Worm (Caenorhabditis elegans) whole organism, L1 larva: Measurements from ENCODE around the gene K08F9.4.

ENCODE experiments used
- C04F5.9 ChIP-seq: sonication (generic microtip); optimal IDR thresholded peaks from 2 replicates; lab custom pipeline; 2016; ENCODE audit warnings: missing genetic modification characterization, missing compliant biosample characterization
- C34B4.2 ChIP-seq: sonication (generic microtip); optimal IDR thresholded peaks from 2 replicates; lab custom pipeline; 2017; ENCODE audit warnings: mild to moderate bottlenecking, missing genetic modification characterization, missing compliant biosample characterization
- Y116A8C.19 ChIP-seq: sonication (generic microtip); optimal IDR thresholded peaks from 2 replicates; lab custom pipeline; 2016; ENCODE audit warnings: missing compliant biosample characterization, missing genetic modification characterization, borderline replicate concordance
- aha-1 ChIP-seq: fragments of 150-350 bp; optimal IDR thresholded peaks from 2 replicates; lab custom pipeline; 2014; ENCODE audit warnings: missing biosample characterization, missing genetic modification characterization
- ama-1 ChIP-seq: fragments of 150-350 bp; optimal IDR thresholded peaks from 2 replicates; lab custom pipeline; 2014
- ceh-63 ChIP-seq: fragments of 200-800 bp; sonication (Bioruptor generic); optimal IDR thresholded peaks from 2 replicates; lab custom pipeline; 2018; ENCODE audit warnings: mild to moderate bottlenecking, missing genetic modification characterization, missing compliant biosample characterization
- ceh-88 ChIP-seq: fragments of 200-800 bp; sonication (Bioruptor generic); IDR thresholded peaks from 2 replicates; pipeline ENCODE4 v1.3.6; 2022; ENCODE audit warnings: missing genetic modification characterization, missing compliant biosample characterization
- dpl-1 ChIP-seq, 3 experiments: fragments of 150-350 bp in 2 of 3; sonication (generic microtip) in 1 of 3; optimal IDR thresholded peaks; 2 replicates each; lab custom pipeline; 2014 to 2017; ENCODE audit warnings: missing biosample characterization in 3 of 3, missing genetic modification characterization in 3 of 3, missing genetic modification reagents in 3 of 3
- dsc-1 ChIP-seq: sonication (generic microtip); optimal IDR thresholded peaks from 2 replicates; lab custom pipeline; 2016; ENCODE audit warnings: mild to moderate bottlenecking, missing genetic modification characterization, missing compliant biosample characterization
- efl-1 ChIP-seq, 4 experiments: fragments of 150-350 bp; optimal IDR thresholded peaks in 3 of 4; peaks in 1 of 4; 1 replicate in 1 of 4; 2 replicates in 3 of 4; lab custom pipeline; 2014; ENCODE audit warnings: missing biosample characterization in 2 of 4, missing genetic modification characterization in 2 of 4, missing genetic modification reagents in 2 of 4
- egl-13 ChIP-seq: sonication (generic microtip); optimal IDR thresholded peaks from 2 replicates; lab custom pipeline; 2016; ENCODE audit warnings: missing genotype, missing genetic modification reagents, missing genetic modification characterization, missing compliant biosample characterization
- egl-27 ChIP-seq, 2 experiments: fragments of 150-350 bp in 1 of 2; sonication (generic microtip); optimal IDR thresholded peaks; 3 replicates each; lab custom pipeline; 2017 to 2018; ENCODE audit warnings: missing biosample characterization in 2 of 2, missing genetic modification characterization in 2 of 2, missing genetic modification reagents in 2 of 2
- elt-2 ChIP-seq: sonication (generic microtip); optimal IDR thresholded peaks from 2 replicates; lab custom pipeline; 2016; ENCODE audit warnings: missing genetic modification characterization, mild to moderate bottlenecking, inconsistent platforms, missing compliant biosample characterization, missing genetic modification reagents
- elt-3 ChIP-seq, 6 experiments: fragments of 150-350 bp in 1 of 6; sonication (generic microtip); optimal IDR thresholded peaks; 2 replicates each; lab custom pipeline; 2017 to 2018; ENCODE audit warnings: missing biosample characterization in 6 of 6, missing genetic modification characterization in 6 of 6, inconsistent platforms in 1 of 6
- ets-5 ChIP-seq: fragments of 200-800 bp; sonication (Bioruptor generic); IDR thresholded peaks from 2 replicates; pipeline ENCODE4 v1.3.6; 2022; ENCODE audit warnings: missing genetic modification characterization, missing compliant biosample characterization
- fkh-10 ChIP-seq: sonication (generic microtip); optimal IDR thresholded peaks from 2 replicates; lab custom pipeline; 2017; ENCODE audit warnings: missing biosample characterization, missing genetic modification reagents, missing genetic modification characterization
- fkh-4 ChIP-seq: sonication (generic microtip); optimal IDR thresholded peaks from 2 replicates; lab custom pipeline; 2016; ENCODE audit warnings: missing compliant biosample characterization, missing genetic modification characterization, borderline replicate concordance
- fos-1 ChIP-seq: fragments of 150-350 bp; optimal IDR thresholded peaks from 2 replicates; lab custom pipeline; 2014; ENCODE audit warnings: missing biosample characterization, missing genetic modification characterization
- hlh-17 ChIP-seq: fragments of 200-800 bp; sonication (Bioruptor generic); optimal IDR thresholded peaks from 2 replicates; lab custom pipeline; 2018; ENCODE audit warnings: missing genetic modification characterization, mild to moderate bottlenecking, missing compliant biosample characterization, moderate library complexity, borderline replicate concordance
- hlh-4 ChIP-seq: sonication (generic microtip); optimal IDR thresholded peaks from 2 replicates; lab custom pipeline; 2016; ENCODE audit warnings: mild to moderate bottlenecking, missing genetic modification characterization, missing compliant biosample characterization
- hpl-2 ChIP-seq: fragments of 150-350 bp; optimal IDR thresholded peaks from 2 replicates; lab custom pipeline; 2014; ENCODE audit warnings: missing biosample characterization, missing genetic modification reagents, missing genetic modification characterization
- isw-1 ChIP-seq: fragments of 200-800 bp; sonication (Bioruptor generic); IDR thresholded peaks from 2 replicates; pipeline ENCODE4 v1.3.6; 2022; ENCODE audit warnings: missing genetic modification characterization, missing compliant biosample characterization
- jun-1 ChIP-seq: fragments of 150-350 bp; optimal IDR thresholded peaks from 2 replicates; lab custom pipeline; 2014; ENCODE audit warnings: missing biosample characterization, missing genetic modification reagents, missing genetic modification characterization
- lin-13 ChIP-seq: fragments of 150-350 bp; optimal IDR thresholded peaks from 2 replicates; lab custom pipeline; 2014; ENCODE audit warnings: missing biosample characterization, missing genetic modification reagents, missing genetic modification characterization
- lin-14 ChIP-seq: fragments of 200-800 bp; sonication (Bioruptor generic); optimal IDR thresholded peaks from 2 replicates; lab custom pipeline; 2018; ENCODE audit warnings: mild to moderate bottlenecking, missing genetic modification characterization, moderate library complexity, missing compliant biosample characterization
- lin-15B ChIP-seq: fragments of 150-350 bp; sonication (generic microtip); optimal IDR thresholded peaks from 3 replicates; lab custom pipeline; 2014; ENCODE audit warnings: missing biosample characterization, missing genetic modification characterization
- lin-35 ChIP-seq, 2 experiments: fragments of 150-350 bp; optimal IDR thresholded peaks; 2 replicates each; lab custom pipeline; 2014; ENCODE audit warnings: missing biosample characterization in 2 of 2, missing genetic modification characterization in 2 of 2, missing genetic modification reagents in 2 of 2
- lin-39 ChIP-seq: fragments of 150-350 bp; optimal IDR thresholded peaks from 2 replicates; lab custom pipeline; 2014; ENCODE audit warnings: missing biosample characterization, missing genetic modification reagents, missing genetic modification characterization
- lir-3 ChIP-seq: sonication (generic microtip); optimal IDR thresholded peaks from 2 replicates; lab custom pipeline; 2016; ENCODE audit warnings: mild to moderate bottlenecking, missing genetic modification characterization, moderate library complexity, missing compliant biosample characterization; ENCODE audit not compliant: poor library complexity
- mef-2 ChIP-seq: fragments of 150-350 bp; optimal IDR thresholded peaks from 2 replicates; lab custom pipeline; 2014; ENCODE audit warnings: missing biosample characterization, missing genetic modification characterization
- nhr-12 ChIP-seq: sonication (generic microtip); optimal IDR thresholded peaks from 2 replicates; lab custom pipeline; 2017; ENCODE audit warnings: missing biosample characterization, missing genetic modification characterization
- nhr-19 ChIP-seq: fragments of 200-800 bp; sonication (Bioruptor generic); conservative IDR thresholded peaks from 2 replicates; pipeline ENCODE4 v1.3.6; 2022; ENCODE audit warnings: missing genetic modification characterization, missing compliant biosample characterization
- nhr-20 ChIP-seq: sonication (generic microtip); optimal IDR thresholded peaks from 2 replicates; lab custom pipeline; 2016; ENCODE audit warnings: mild to moderate bottlenecking, missing genetic modification characterization, missing compliant biosample characterization
- nhr-237 ChIP-seq: fragments of 150-350 bp; optimal IDR thresholded peaks from 2 replicates; lab custom pipeline; 2014; ENCODE audit warnings: missing biosample characterization, missing genetic modification characterization
- nhr-28 ChIP-seq: fragments of 150-350 bp; optimal IDR thresholded peaks from 2 replicates; lab custom pipeline; 2014; ENCODE audit warnings: missing biosample characterization, missing genetic modification characterization
- nhr-47 ChIP-seq: sonication (generic microtip); optimal IDR thresholded peaks from 2 replicates; lab custom pipeline; 2016; ENCODE audit warnings: mild to moderate bottlenecking, missing genetic modification characterization, moderate library complexity, missing compliant biosample characterization
- nhr-71 ChIP-seq: sonication (generic microtip); optimal IDR thresholded peaks from 2 replicates; lab custom pipeline; 2016; ENCODE audit warnings: mild to moderate bottlenecking, missing genetic modification characterization, moderate library complexity, missing compliant biosample characterization
- nhr-76 ChIP-seq: sonication (generic microtip); optimal IDR thresholded peaks from 2 replicates; lab custom pipeline; 2017; ENCODE audit warnings: missing biosample characterization, missing genetic modification characterization
- nhr-84 ChIP-seq: sonication (generic microtip); optimal IDR thresholded peaks from 2 replicates; lab custom pipeline; 2017; ENCODE audit warnings: missing biosample characterization, missing genetic modification characterization
- pag-3 ChIP-seq: sonication (generic microtip); optimal IDR thresholded peaks from 2 replicates; lab custom pipeline; 2017; ENCODE audit warnings: missing genetic modification characterization, mild to moderate bottlenecking, missing compliant biosample characterization, antibody characterized with exemption, borderline replicate concordance; ENCODE audit not compliant: insufficient read depth
- rnt-1 ChIP-seq: sonication (generic microtip); optimal IDR thresholded peaks from 2 replicates; lab custom pipeline; 2016; ENCODE audit warnings: mild to moderate bottlenecking, missing genetic modification characterization, moderate library complexity, missing compliant biosample characterization
- sptf-1 ChIP-seq: fragments of 150-350 bp; optimal IDR thresholded peaks from 2 replicates; lab custom pipeline; 2014; ENCODE audit warnings: missing biosample characterization, missing genetic modification characterization
- sup-37 ChIP-seq: fragments of 200-800 bp; sonication (Bioruptor generic); optimal IDR thresholded peaks from 2 replicates; lab custom pipeline; 2018; ENCODE audit warnings: mild to moderate bottlenecking, missing genetic modification characterization, missing compliant biosample characterization
- swsn-7 ChIP-seq: sonication (generic microtip); optimal IDR thresholded peaks from 2 replicates; lab custom pipeline; 2016; ENCODE audit warnings: missing genetic modification characterization, missing compliant biosample characterization
- tlp-1 ChIP-seq: fragments of 150-350 bp; optimal IDR thresholded peaks from 2 replicates; lab custom pipeline; 2014; ENCODE audit warnings: missing biosample characterization, missing genetic modification characterization
- unc-130 ChIP-seq: fragments of 150-350 bp; optimal IDR thresholded peaks from 2 replicates; lab custom pipeline; 2017; ENCODE audit warnings: missing biosample characterization, missing genetic modification characterization, inconsistent platforms
- unc-98 ChIP-seq: fragments of 200-800 bp; sonication (Bioruptor generic); IDR thresholded peaks from 2 replicates; pipeline ENCODE4 v1.3.6; 2022; ENCODE audit warnings: missing genetic modification characterization, missing compliant biosample characterization
- zip-4 ChIP-seq: fragments of 200-800 bp; sonication (Bioruptor generic); optimal IDR thresholded peaks from 2 replicates; lab custom pipeline; 2018; ENCODE audit warnings: mild to moderate bottlenecking, missing genetic modification characterization, moderate library complexity, missing compliant biosample characterization
- ztf-11 ChIP-seq, 2 experiments: sonication (generic microtip); optimal IDR thresholded peaks; 2 replicates each; lab custom pipeline; 2016 to 2017; ENCODE audit warnings: missing genetic modification characterization in 2 of 2, missing biosample characterization in 1 of 2, missing compliant biosample characterization in 1 of 2

Gene K08F9.4

DNA sequence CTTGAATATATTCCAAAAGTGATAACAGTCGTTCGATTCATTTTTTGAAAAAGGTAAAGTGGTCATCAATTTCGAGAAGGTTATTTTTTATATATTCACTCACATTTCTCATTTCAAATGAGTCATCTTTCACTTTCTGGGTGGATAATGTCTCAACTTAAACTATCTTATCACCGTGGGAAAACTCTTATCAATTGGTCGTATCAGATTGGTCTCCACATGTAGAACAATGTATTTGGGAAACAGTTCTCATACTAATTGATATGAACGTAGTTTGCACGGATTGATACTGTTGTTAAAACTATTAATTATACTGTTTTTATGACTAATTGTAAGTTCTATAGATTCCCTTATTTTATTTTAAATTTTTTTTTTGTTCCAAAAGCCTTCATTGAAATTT is 10.0 kb upstream of the K08F9.4 start:
- TF ChIP-seq fkh-4 (no peak), elt-3 (tag; optimal IDR thresholded peaks at IDR 0.05; lab: Kevin White, UChicago) (peak in 1 of 6 experiments; percentile 14), isw-1 (GFP tag; lab: Robert Waterston, UW) (no peak), elt-2 (tag; lab: Kevin White, UChicago) (peak; percentile 45)

ce11 chrV:15136772-15137171 is 7.0 kb upstream of the K08F9.4 start, which contains the start of gene aipl-1:
TSS of gene aipl-1 (minus strand) at chrV:15136801.
- TF ChIP-seq C34B4.2 (tag; lab: Kevin White, UChicago) = no peak
- TF ChIP-seq fos-1 = peak; percentile 75
- peak; percentile 90 to 92 for TF ChIP-seq efl-1 (optimal IDR thresholded peaks at IDR 0.05; lab: Kevin White, UChicago)
- peak; percentile 88 to 99 for TF ChIP-seq efl-1 (GFP tag; optimal IDR thresholded peaks at IDR 0.05 in 1 of 2; lab: Kevin White, UChicago)
- TF ChIP-seq ztf-11 (tag; optimal IDR thresholded peaks at IDR 0.05; lab: Kevin White, UChicago) = peak in 1 of 2 experiments; percentile 67
- no peak for TF ChIP-seq fkh-4
- TF ChIP-seq hlh-4 (tag; lab: Kevin White, UChicago) = no peak
- peak; percentile 88 to 95 for TF ChIP-seq lin-35 (GFP tag; optimal IDR thresholded peaks at IDR 0.05; lab: Kevin White, UChicago)
- no peak for TF ChIP-seq pag-3 (tag; lab: Kevin White, UChicago)
- no peak for TF ChIP-seq lin-39
- TF ChIP-seq ets-5 (GFP tag; lab: Robert Waterston, UW) = no peak
- TF ChIP-seq tlp-1 (tag; lab: Kevin White, UChicago) = no peak
- peak; percentile 87 for TF ChIP-seq nhr-71
- TF ChIP-seq ceh-63 (GFP tag; lab: Kevin White, UChicago) = no peak
- TF ChIP-seq swsn-7 (tag; lab: Kevin White, UChicago) = peak; percentile 63
- TF ChIP-seq ama-1 (lab: Kevin White, UChicago) = peak; percentile 26
- no peak for TF ChIP-seq nhr-28 (tag; lab: Kevin White, UChicago)
- peak; percentile 85 to 90 (median 87) for TF ChIP-seq dpl-1 (GFP tag; optimal IDR thresholded peaks at IDR 0.05; lab: Kevin White, UChicago)
- no peak for TF ChIP-seq unc-98 (GFP tag; lab: Robert Waterston, UW)
- peak; percentile 72; the same call in 1 of the 2 replicates for TF ChIP-seq nhr-19
- no peak for TF ChIP-seq nhr-84 (tag; lab: Kevin White, UChicago)
- no peak for TF ChIP-seq zip-4 (GFP tag; lab: Kevin White, UChicago)
- peak in 2 of 6 experiments; percentile 9 to 83 for TF ChIP-seq elt-3 (tag; optimal IDR thresholded peaks at IDR 0.05; lab: Kevin White, UChicago)
- TF ChIP-seq lin-14 (GFP tag; lab: Kevin White, UChicago) = peak; percentile 86
- TF ChIP-seq aha-1 (tag; lab: Kevin White, UChicago) = no peak
- TF ChIP-seq hpl-2 (GFP tag; lab: Kevin White, UChicago) = no peak
- no peak for TF ChIP-seq nhr-12 (tag; lab: Kevin White, UChicago)
- peak; percentile 93 for TF ChIP-seq rnt-1 (tag; lab: Kevin White, UChicago)
- peak; percentile 79 for TF ChIP-seq nhr-47 (tag; lab: Kevin White, UChicago)
- TF ChIP-seq egl-27 (tag; optimal IDR thresholded peaks at IDR 0.05; lab: Kevin White, UChicago) = no peak
- peak; percentile 81 for TF ChIP-seq lin-13 (GFP tag; lab: Kevin White, UChicago)
- peak; percentile 6 for TF ChIP-seq nhr-237 (tag; lab: Kevin White, UChicago)
- peak; percentile 41 for TF ChIP-seq jun-1 (tag; lab: Kevin White, UChicago)
- no peak for TF ChIP-seq nhr-76 (tag; lab: Kevin White, UChicago)
- peak; percentile 78 for TF ChIP-seq nhr-20
- no peak for TF ChIP-seq egl-13 (tag; lab: Kevin White, UChicago)
- peak; percentile 36 for TF ChIP-seq dsc-1 (tag; lab: Kevin White, UChicago)
- TF ChIP-seq C04F5.9 = no peak
- TF ChIP-seq lin-15B (tag; lab: Kevin White, UChicago) = peak; percentile 94
- TF ChIP-seq mef-2 (tag; lab: Kevin White, UChicago) = peak; percentile 43
- TF ChIP-seq sup-37 (GFP tag; lab: Kevin White, UChicago) = no peak
- TF ChIP-seq Y116A8C.19 (tag; lab: Kevin White, UChicago) = no peak
- peak; percentile 76 for TF ChIP-seq unc-130
- TF ChIP-seq ceh-88 (GFP tag; lab: Robert Waterston, UW) = peak; percentile 14; the same call in 1 of the 2 replicates
- peak; percentile 47 for TF ChIP-seq fkh-10 (GFP tag; lab: Kevin White, UChicago)
- peak; percentile 21 for TF ChIP-seq elt-2 (tag; lab: Kevin White, UChicago)
- TF ChIP-seq hlh-17 (GFP tag; lab: Kevin White, UChicago) = no peak
- TF ChIP-seq isw-1 (GFP tag; lab: Robert Waterston, UW) = peak; percentile 66
- TF ChIP-seq sptf-1 (tag; lab: Kevin White, UChicago) = no peak
- TF ChIP-seq lir-3 (tag; lab: Kevin White, UChicago) = peak; percentile 83
